Worm (Caenorhabditis elegans) whole organism, midembryonic: ENCODE results near the gene F52H3.6.

Experiments used
- T22C8.4 ChIP-seq: fragments of 200-800 bp; sonication (Bioruptor generic); IDR thresholded peaks from 2 replicates; pipeline ENCODE4 v1.3.6; 2022; ENCODE audit warnings: missing genetic modification characterization, missing compliant biosample characterization
- cog-1 ChIP-seq: sonication (generic microtip); optimal IDR thresholded peaks from 2 replicates; lab custom pipeline; 2016; ENCODE audit warnings: missing genetic modification characterization, missing compliant biosample characterization
- flt-1 ChIP-seq: fragments of 200-800 bp; sonication (Bioruptor generic); IDR thresholded peaks from 2 replicates; pipeline ENCODE4 v1.3.6; 2022; ENCODE audit warnings: missing genetic modification characterization, missing compliant biosample characterization
- klf-2 ChIP-seq: fragments of 200-800 bp; sonication (Bioruptor generic); conservative IDR thresholded peaks from 2 replicates; pipeline ENCODE4 v1.3.6; 2022; ENCODE audit warnings: missing genetic modification reagents, missing genetic modification characterization, missing compliant biosample characterization
- med-1 ChIP-seq: sonication (generic microtip); optimal IDR thresholded peaks from 2 replicates; lab custom pipeline; 2017; ENCODE audit warnings: missing genetic modification characterization, mild to moderate bottlenecking, missing compliant biosample characterization, antibody characterized with exemption, missing genetic modification reagents; ENCODE audit not compliant: insufficient read depth
- tab-1 ChIP-seq: fragments of 200-800 bp; sonication (Bioruptor generic); IDR thresholded peaks from 2 replicates; pipeline ENCODE4 v1.3.6; 2022; ENCODE audit warnings: missing genetic modification characterization, missing compliant biosample characterization
- ztf-29 ChIP-seq: fragments of 200-800 bp; sonication (Bioruptor generic); IDR thresholded peaks from 2 replicates; pipeline ENCODE4 v1.3.6; 2022; ENCODE audit warnings: missing genetic modification reagents, missing genetic modification characterization, missing compliant biosample characterization

DNA sequence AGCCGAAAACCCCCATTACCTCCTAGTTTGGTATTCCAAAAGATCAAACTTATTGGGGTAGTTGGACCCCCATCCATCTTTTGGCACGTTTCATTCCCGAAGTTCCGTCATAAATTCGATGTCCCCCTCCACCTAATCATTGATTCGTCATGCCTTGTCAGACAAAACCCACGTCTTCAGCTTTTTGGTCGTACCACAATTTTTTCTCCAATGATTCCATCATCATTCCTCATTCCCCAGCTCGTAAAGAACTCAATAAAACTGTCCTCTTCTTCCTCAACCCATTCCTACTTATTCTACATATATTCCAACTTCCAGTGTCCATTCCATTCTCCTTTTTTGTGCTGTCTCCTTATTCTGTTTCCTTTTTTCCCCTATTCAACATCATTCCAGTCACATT is 20.3 kb upstream of the F52H3.6 start, which contains the start of gene flp-4:
- TF ChIP-seq flt-1 = no peak
- TF ChIP-seq cog-1 (tag; lab: Kevin White, UChicago) = no peak
- TF ChIP-seq med-1 (GFP tag; lab: Kevin White, UChicago) = no peak
- no peak for TF ChIP-seq ztf-29 (GFP tag; lab: Robert Waterston, UW)
- TF ChIP-seq tab-1 (GFP tag; lab: Robert Waterston, UW) = no peak
- no peak for TF ChIP-seq T22C8.4 (GFP tag; lab: Robert Waterston, UW)
- TF ChIP-seq klf-2 (GFP tag; lab: Robert Waterston, UW) = no peak
